Worm (Caenorhabditis elegans) whole organism, L1 larva: ENCODE measurements around the gene F38A5.6.

Source experiments
- lin-13 ChIP-seq: fragments of 150-350 bp; optimal IDR thresholded peaks from 2 replicates; lab custom pipeline; 2014; ENCODE audit warnings: missing biosample characterization, missing genetic modification reagents, missing genetic modification characterization
- lin-15B ChIP-seq: fragments of 150-350 bp; sonication (generic microtip); optimal IDR thresholded peaks from 3 replicates; lab custom pipeline; 2014; ENCODE audit warnings: missing biosample characterization, missing genetic modification characterization
- nhr-11 ChIP-seq: fragments of 150-350 bp; optimal IDR thresholded peaks from 2 replicates; lab custom pipeline; 2014; ENCODE audit warnings: missing biosample characterization, missing genetic modification characterization
- nhr-76 ChIP-seq: sonication (generic microtip); optimal IDR thresholded peaks from 2 replicates; lab custom pipeline; 2017; ENCODE audit warnings: missing biosample characterization, missing genetic modification characterization
- nhr-77 ChIP-seq: fragments of 150-350 bp; optimal IDR thresholded peaks from 2 replicates; lab custom pipeline; 2014; ENCODE audit warnings: missing biosample characterization, missing genetic modification characterization
- pqm-1 ChIP-seq: sonication (generic microtip); optimal IDR thresholded peaks from 3 replicates; lab custom pipeline; 2017; ENCODE audit warnings: missing biosample characterization, missing genetic modification characterization

DNA sequence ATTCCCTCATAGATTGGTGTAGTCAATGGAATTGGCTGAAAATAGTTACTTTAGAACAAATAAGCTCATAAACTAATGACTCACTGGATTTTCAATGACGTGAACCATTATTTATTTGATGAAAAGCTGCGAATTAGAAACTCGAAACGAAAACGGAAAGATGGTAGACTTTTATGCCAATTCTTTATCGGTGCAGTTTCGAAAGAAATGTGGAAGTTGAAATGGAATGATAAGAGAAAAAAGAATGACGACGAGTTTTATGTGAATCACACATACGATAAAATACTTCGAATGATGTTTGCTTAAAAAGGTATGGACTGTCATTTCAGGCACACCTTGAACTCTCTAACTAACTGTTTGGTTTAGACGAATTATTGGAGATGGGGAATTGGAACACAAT, 7.2 kb downstream of the F38A5.6 start, which contains the start of the genes lec-11 and irld-7:
- TF ChIP-seq lin-15B (tag; lab: Kevin White, UChicago), result no peak
- TF ChIP-seq nhr-11 (tag; lab: Kevin White, UChicago), result no peak
- no peak for TF ChIP-seq nhr-77
- no peak for TF ChIP-seq nhr-76 (tag; lab: Kevin White, UChicago)
- no peak for TF ChIP-seq pqm-1 (tag; lab: Kevin White, UChicago)
- no peak for TF ChIP-seq lin-13
